Worm (Caenorhabditis elegans): ENCODE data around the gene lron-4.

The lron-4 gene

DNA sequence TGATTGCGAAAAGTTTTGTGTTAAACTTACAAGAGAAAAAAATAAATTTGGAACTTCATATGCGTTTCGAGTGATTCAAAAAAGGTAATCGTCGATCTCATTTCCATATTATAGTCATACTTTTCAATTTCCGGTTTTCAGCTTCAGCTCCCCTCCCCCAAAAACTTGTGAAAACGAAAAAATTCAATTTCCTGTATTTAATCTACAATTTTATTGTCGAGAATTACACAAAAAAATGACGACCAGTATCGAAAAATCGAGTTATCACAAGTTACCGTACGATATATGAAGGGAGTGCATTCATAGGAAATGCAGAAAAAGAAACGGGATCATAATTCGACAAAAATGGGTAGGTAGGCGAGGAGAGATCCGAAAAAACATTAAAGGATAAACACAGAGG lies at the start of gene lron-4:
lron-4 (minus strand) TSS at position 101 of the 400 bp plus-strand sequence.
- no peak for TF ChIP-seq ceh-20 (GFP tag; IDR thresholded peaks at IDR 0.05)
- no peak for TF ChIP-seq nhr-41 (GFP tag; IDR thresholded peaks at IDR 0.05)
- no peak for TF ChIP-seq daf-19 (GFP tag; conservative IDR thresholded peaks at IDR 0.05)
- no peak for TF ChIP-seq Y5F2A.4 (GFP tag; optimal IDR thresholded peaks at IDR 0.05)

DNA sequence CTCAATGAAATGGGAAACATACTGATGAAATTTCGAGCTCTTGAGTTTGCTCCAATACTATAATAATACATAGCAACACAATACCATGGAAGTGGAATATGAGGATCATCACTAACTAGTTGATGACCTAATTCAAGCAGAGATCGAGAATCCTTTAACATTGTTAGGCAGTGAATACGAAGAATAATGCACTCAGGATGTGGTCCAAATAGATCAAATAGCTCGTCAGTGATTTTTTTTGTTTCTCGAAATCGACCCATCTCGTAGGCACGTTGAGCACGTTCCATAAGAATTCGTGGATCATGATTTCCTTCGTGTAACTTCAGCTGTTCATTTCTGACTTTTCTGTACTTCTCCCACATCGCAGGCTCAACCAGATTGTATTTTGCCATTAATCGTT lies 49.0 kb upstream of the lron-4 start:
- peak in 1 of 2 experiments; percentile 90 for TF ChIP-seq unc-62 (GFP tag; optimal IDR thresholded peaks at IDR 0.05 in 1 of 2)
- TF ChIP-seq unc-62 (tag; optimal IDR thresholded peaks at IDR 0.05) = no peak
- TF ChIP-seq dmd-8 (GFP tag; IDR thresholded peaks at IDR 0.05) = no peak
- TF ChIP-seq aha-1 (tag) = peak; percentile 9
- TF ChIP-seq T20F7.1 (GFP tag; optimal IDR thresholded peaks at IDR 0.05) = no peak

DNA sequence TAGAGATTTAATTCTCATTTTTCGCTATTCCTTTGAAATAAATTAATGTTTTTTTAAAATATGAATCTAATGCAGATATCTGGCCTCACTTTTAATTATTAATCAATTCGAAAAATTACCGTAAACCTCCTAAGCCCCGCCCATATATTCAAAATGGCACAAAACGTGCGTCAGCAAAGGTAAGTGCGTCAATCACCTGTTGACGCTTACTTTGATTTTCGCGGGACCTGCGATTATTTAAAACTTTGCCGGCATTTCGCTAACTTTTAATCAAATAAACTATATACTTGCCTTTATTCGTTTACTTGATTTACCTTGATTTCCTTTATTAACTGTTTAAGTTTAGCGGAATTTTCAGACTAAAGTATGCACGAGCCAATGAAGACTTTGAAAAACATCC lies 46.0 kb upstream of the lron-4 start, which contains the start of gene pch-2:
pch-2 (plus strand) TSS at position 359 of the 400 bp plus-strand sequence.
- TF ChIP-seq nhr-28 (tag; optimal IDR thresholded peaks at IDR 0.05) (peak; percentile 20), ceh-44 (GFP tag; IDR thresholded peaks at IDR 0.05) (no peak), Y5F2A.4 (GFP tag; optimal IDR thresholded peaks at IDR 0.05) (no peak), egl-43 (GFP tag; IDR thresholded peaks at IDR 0.05) (no peak), dmd-8 (GFP tag; IDR thresholded peaks at IDR 0.05) (no peak), madf-9 (GFP tag; conservative IDR thresholded peaks at IDR 0.05) (no peak), Y105C5A.15 (GFP tag; IDR thresholded peaks at IDR 0.05) (no peak), dpl-1 (GFP tag; optimal IDR thresholded peaks at IDR 0.05) (peak; percentile 89), dmd-9 (GFP tag; IDR thresholded peaks at IDR 0.05) (no peak), mes-2 (tag; optimal IDR thresholded peaks at IDR 0.05; ENCODE audit: poor library complexity, severe bottlenecking) (peak; percentile 66), mxl-2 (GFP tag; conservative IDR thresholded peaks at IDR 0.05) (no peak), arid-1 (GFP tag; conservative IDR thresholded peaks at IDR 0.05) (no peak), ZK337.2 (GFP tag; IDR thresholded peaks at IDR 0.05) (no peak), ceh-28 (tag; optimal IDR thresholded peaks at IDR 0.05) (no peak), tra-1 (GFP tag; IDR thresholded peaks at IDR 0.05) (no peak), R02D3.7 (tag; optimal IDR thresholded peaks at IDR 0.05) (no peak), set-16 (GFP tag; IDR thresholded peaks at IDR 0.05) (no peak), zag-1 (tag; optimal IDR thresholded peaks at IDR 0.05) (no peak), spr-1 (tag; optimal IDR thresholded peaks at IDR 0.05) (no peak), unc-62 (GFP tag; optimal IDR thresholded peaks at IDR 0.05 in 1 of 2) (no peak), unc-62 (tag; optimal IDR thresholded peaks at IDR 0.05) (no peak), lin-29 (GFP tag; IDR thresholded peaks at IDR 0.05) (no peak), ces-1 (GFP tag; optimal IDR thresholded peaks at IDR 0.05) (no peak), lin-1 (GFP tag; IDR thresholded peaks at IDR 0.05) (no peak), dve-1 (tag; optimal IDR thresholded peaks at IDR 0.05; ENCODE audit: insufficient read depth) (peak; percentile 71), snpc-4 (tag; optimal IDR thresholded peaks at IDR 0.05) (no peak), aly-2 (tag; optimal IDR thresholded peaks at IDR 0.05) (no peak), snpc-1.2 (GFP tag; IDR thresholded peaks at IDR 0.05) (no peak), pqm-1 (tag; optimal IDR thresholded peaks at IDR 0.05) (no peak), daf-19 (GFP tag; conservative IDR thresholded peaks at IDR 0.05) (no peak), ztf-7 (tag; optimal IDR thresholded peaks at IDR 0.05) (no peak), fkh-10 (GFP tag; optimal IDR thresholded peaks at IDR 0.05) (no peak), lin-13 (GFP tag; optimal IDR thresholded peaks at IDR 0.05) (no peak), zip-2 (tag; optimal IDR thresholded peaks at IDR 0.05) (no peak), zip-11 (GFP tag; IDR thresholded peaks at IDR 0.05) (no peak), nhr-6 (tag; optimal IDR thresholded peaks at IDR 0.05) (peak; percentile 46), egl-27 (tag; optimal IDR thresholded peaks at IDR 0.05) (no peak), nhr-11 (tag; optimal IDR thresholded peaks at IDR 0.05) (no peak), hlh-30 (tag; optimal IDR thresholded peaks at IDR 0.05; ENCODE audit: insufficient read depth) (no peak), ama-1 (optimal IDR thresholded peaks at IDR 0.05) (no peak), hif-1 (tag; optimal IDR thresholded peaks at IDR 0.05) (no peak), lsy-2 (tag; optimal IDR thresholded peaks at IDR 0.05) (peak in 1 of 2 experiments; percentile 91), pha-4 (GFP tag; IDR thresholded peaks at IDR 0.05) (no peak), pha-4 (tag; optimal IDR thresholded peaks at IDR 0.05) (no peak), Y48G9A.11 (GFP tag; IDR thresholded peaks at IDR 0.05) (no peak)
